Worm (Caenorhabditis elegans) whole organism, L1 larva: Measurements from ENCODE around the gene gpx-4.

Experiments used
- fkh-10 ChIP-seq: sonication (generic microtip); optimal IDR thresholded peaks from 2 replicates; lab custom pipeline; 2017; ENCODE audit warnings: missing biosample characterization, missing genetic modification reagents, missing genetic modification characterization
- hlh-17 ChIP-seq: fragments of 200-800 bp; sonication (Bioruptor generic); optimal IDR thresholded peaks from 2 replicates; lab custom pipeline; 2018; ENCODE audit warnings: missing genetic modification characterization, mild to moderate bottlenecking, missing compliant biosample characterization, moderate library complexity, borderline replicate concordance
- mep-1 ChIP-seq: fragments of 150-350 bp; optimal IDR thresholded peaks from 2 replicates; lab custom pipeline; 2014; ENCODE audit warnings: missing biosample characterization, missing genetic modification characterization
- sox-4 ChIP-seq: sonication (generic microtip); optimal IDR thresholded peaks from 2 replicates; lab custom pipeline; 2016; ENCODE audit warnings: missing genetic modification characterization, missing compliant biosample characterization
- ztf-4 ChIP-seq: fragments of 150-350 bp; optimal IDR thresholded peaks from 2 replicates; lab custom pipeline; 2014; ENCODE audit warnings: missing biosample characterization, missing genetic modification characterization

DNA sequence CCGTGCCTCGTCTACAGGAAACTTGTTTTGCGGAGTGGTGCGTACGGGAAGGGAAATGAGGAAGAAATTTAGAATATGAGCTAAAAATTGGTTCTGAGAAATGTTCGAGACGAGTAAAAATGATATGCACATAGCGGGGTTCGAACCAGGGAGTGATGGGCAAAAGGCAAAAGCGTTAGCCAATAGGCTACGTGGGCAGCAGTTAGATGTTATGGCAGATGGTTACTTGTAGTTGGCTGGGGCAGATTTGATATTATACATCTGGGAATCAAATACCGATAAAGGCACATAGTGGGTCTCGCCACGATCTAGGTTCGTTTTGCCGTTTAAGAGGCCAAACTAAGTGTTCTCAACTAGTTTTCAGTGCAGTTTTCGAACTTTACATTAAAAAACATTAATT lies 17.5 kb downstream of the gpx-4 start:
- TF ChIP-seq hlh-17 (GFP tag; lab: Kevin White, UChicago) (no peak), mep-1 (tag; lab: Kevin White, UChicago) (no peak), ztf-4 (tag; lab: Kevin White, UChicago) (no peak), fkh-10 (GFP tag; lab: Kevin White, UChicago) (no peak), sox-4 (tag; lab: Kevin White, UChicago) (no peak)
